Fruit fly (Drosophila melanogaster) whole organism, embryonic: Measurements from ENCODE around the gene MICAL-like.

Source experiments
- Blimp-1 ChIP-seq: fragments of 200-800 bp; sonication (Bioruptor generic); optimal IDR thresholded peaks from 3 replicates; lab custom pipeline; 2018; ENCODE audit warnings: missing biosample characterization, missing genetic modification characterization, mild to moderate bottlenecking, moderate library complexity, missing genetic modification reagents
- CG10274 ChIP-seq: fragments of 200-800 bp; sonication (Bioruptor generic); optimal IDR thresholded peaks from 3 replicates; lab custom pipeline; 2017; ENCODE audit warnings: missing biosample characterization, mild to moderate bottlenecking, missing genetic modification characterization
- CG11723 ChIP-seq: fragments of 200-800 bp; sonication (Bioruptor generic); optimal IDR thresholded peaks from 2 replicates; lab custom pipeline; 2017; ENCODE audit warnings: missing biosample characterization, mild to moderate bottlenecking, missing genetic modification characterization
- CG12391 ChIP-seq: fragments of 200-800 bp; sonication (Bioruptor generic); optimal IDR thresholded peaks from 3 replicates; lab custom pipeline; 2018; ENCODE audit warnings: missing biosample characterization, mild to moderate bottlenecking, missing genetic modification characterization, moderate library complexity
- CG14710 ChIP-seq: fragments of 200-800 bp; sonication (Bioruptor generic); optimal IDR thresholded peaks from 3 replicates; lab custom pipeline; 2019; ENCODE audit warnings: missing biosample characterization, mild to moderate bottlenecking, missing genetic modification characterization, moderate library complexity
- CG1603 ChIP-seq: fragments of 200-800 bp; sonication (Bioruptor generic); optimal IDR thresholded peaks from 2 replicates; lab custom pipeline; 2019; ENCODE audit warnings: missing biosample characterization, mild to moderate bottlenecking, missing genetic modification characterization, moderate library complexity
- CG16813 ChIP-seq: fragments of 200-800 bp; sonication (Bioruptor generic); IDR thresholded peaks from 3 replicates; pipeline ENCODE4 v1.3.6; 2022; ENCODE audit warnings: missing biosample characterization, missing genetic modification characterization; ENCODE audit not compliant: partially characterized antibody
- CG17361 ChIP-seq: fragments of 200-800 bp; sonication (Bioruptor generic); IDR thresholded peaks from 3 replicates; pipeline ENCODE4 v1.3.6; 2022; ENCODE audit warnings: missing biosample characterization, missing genetic modification characterization
- CG17568 ChIP-seq: fragments of 200-800 bp; sonication (Bioruptor generic); optimal IDR thresholded peaks from 2 replicates; lab custom pipeline; 2018; ENCODE audit warnings: missing biosample characterization, mild to moderate bottlenecking, missing genetic modification characterization, moderate library complexity
- CG1792 ChIP-seq: fragments of 200-800 bp; sonication (Bioruptor generic); optimal IDR thresholded peaks from 2 replicates; lab custom pipeline; 2016; ENCODE audit warnings: missing biosample characterization, missing genetic modification characterization
- CG1832 ChIP-seq: fragments of 200-800 bp; sonication (Bioruptor generic); optimal IDR thresholded peaks from 2 replicates; lab custom pipeline; 2017; ENCODE audit warnings: missing biosample characterization, mild to moderate bottlenecking, missing genetic modification characterization, inconsistent platforms
- CG30020 ChIP-seq: fragments of 200-800 bp; optimal IDR thresholded peaks from 2 replicates; lab custom pipeline; 2019; ENCODE audit warnings: missing biosample characterization, mild to moderate bottlenecking, missing genetic modification characterization, moderate library complexity
- CG30403 ChIP-seq: fragments of 200-800 bp; sonication (Bioruptor generic); optimal IDR thresholded peaks from 3 replicates; lab custom pipeline; 2016; ENCODE audit warnings: missing biosample characterization, missing genetic modification characterization
- CG31441 ChIP-seq: fragments of 200-800 bp; sonication (Bioruptor generic); IDR thresholded peaks from 2 replicates; pipeline ENCODE4 v1.3.6; 2022; ENCODE audit warnings: missing biosample characterization, missing genetic modification characterization
- CG33213 ChIP-seq: fragments of 200-800 bp; sonication (Bioruptor generic); optimal IDR thresholded peaks from 3 replicates; lab custom pipeline; 2016; ENCODE audit warnings: missing biosample characterization, missing genetic modification characterization
- CG3407 ChIP-seq: fragments of 200-800 bp; sonication (Bioruptor generic); optimal IDR thresholded peaks from 2 replicates; lab custom pipeline; 2018; ENCODE audit warnings: missing biosample characterization, mild to moderate bottlenecking, missing genetic modification characterization
- CG34376 ChIP-seq: fragments of 200-800 bp; sonication (Bioruptor generic); optimal IDR thresholded peaks from 2 replicates; lab custom pipeline; 2018; ENCODE audit warnings: missing biosample characterization, mild to moderate bottlenecking, missing genetic modification characterization
- CG4404 ChIP-seq: fragments of 200-800 bp; sonication (Bioruptor generic); IDR thresholded peaks from 2 replicates; pipeline ENCODE4 v1.3.6; 2022; ENCODE audit warnings: missing biosample characterization, missing genetic modification characterization
- CG4617 ChIP-seq: fragments of 200-800 bp; sonication (Bioruptor generic); optimal IDR thresholded peaks from 3 replicates; lab custom pipeline; 2016; ENCODE audit warnings: missing biosample characterization, missing genetic modification characterization, borderline replicate concordance
- CG6272 ChIP-seq: fragments of 200-800 bp; sonication (Bioruptor generic); IDR thresholded peaks from 2 replicates; pipeline ENCODE4 v1.3.6; 2022; ENCODE audit warnings: missing biosample characterization, missing genetic modification characterization
- CG6654 ChIP-seq: fragments of 200-800 bp; sonication (Bioruptor generic); optimal IDR thresholded peaks from 2 replicates; lab custom pipeline; 2017; ENCODE audit warnings: missing biosample characterization, mild to moderate bottlenecking, missing genetic modification characterization
- Elba2 ChIP-seq: fragments of 200-800 bp; sonication (Bioruptor generic); optimal IDR thresholded peaks from 3 replicates; lab custom pipeline; 2016; ENCODE audit warnings: missing biosample characterization, missing genetic modification characterization
- HmgD ChIP-seq: fragments of 200-800 bp; sonication (Bioruptor generic); optimal IDR thresholded peaks from 3 replicates; lab custom pipeline; 2016; ENCODE audit warnings: missing biosample characterization, missing genetic modification characterization
- Hmr ChIP-seq: fragments of 200-800 bp; sonication (Bioruptor generic); optimal IDR thresholded peaks from 3 replicates; lab custom pipeline; 2017; ENCODE audit warnings: mild to moderate bottlenecking, missing biosample characterization, missing genetic modification reagents, missing genetic modification characterization
- MBD-R2 ChIP-seq: fragments of 200-800 bp; sonication (Bioruptor generic); IDR thresholded peaks from 2 replicates; pipeline ENCODE4 v1.3.6; 2022; ENCODE audit warnings: missing biosample characterization, missing genetic modification characterization
- MTF-1 ChIP-seq: fragments of 200-800 bp; sonication (Bioruptor generic); optimal IDR thresholded peaks from 2 replicates; lab custom pipeline; 2018; ENCODE audit warnings: missing biosample characterization, mild to moderate bottlenecking, missing genetic modification characterization, borderline replicate concordance
- Myb ChIP-seq: fragments of 200-800 bp; sonication (Bioruptor generic); optimal IDR thresholded peaks from 2 replicates; lab custom pipeline; 2016; ENCODE audit warnings: missing biosample characterization, missing genetic modification characterization
- Ptx1 ChIP-seq: fragments of 200-800 bp; sonication (Bioruptor generic); IDR thresholded peaks from 2 replicates; pipeline ENCODE4 v1.3.6; 2022; ENCODE audit warnings: missing biosample characterization, missing genetic modification characterization
- Sin3A ChIP-seq: fragments of >200 bp; optimal IDR thresholded peaks from 2 replicates; lab custom pipeline; 2018
- Vsx1 ChIP-seq: fragments of 200-800 bp; sonication (Bioruptor generic); optimal IDR thresholded peaks from 2 replicates; lab custom pipeline; 2017; ENCODE audit warnings: missing biosample characterization, mild to moderate bottlenecking, missing genetic modification characterization, missing genetic modification reagents
- ac ChIP-seq: fragments of 200-800 bp; sonication (Bioruptor generic); optimal IDR thresholded peaks from 3 replicates; lab custom pipeline; 2017; ENCODE audit warnings: missing biosample characterization, mild to moderate bottlenecking, missing genetic modification characterization
- bsh ChIP-seq, 2 experiments: fragments of 200-800 bp; sonication (Bioruptor generic); optimal IDR thresholded peaks; 2 replicates each; lab custom pipeline; 2017 to 2018; ENCODE audit warnings: mild to moderate bottlenecking in 2 of 2, missing biosample characterization in 2 of 2, missing genetic modification characterization in 2 of 2, moderate library complexity in 1 of 2
- btn ChIP-seq: fragments of 200-800 bp; sonication (Bioruptor generic); optimal IDR thresholded peaks from 2 replicates; lab custom pipeline; 2016; ENCODE audit warnings: missing biosample characterization, missing genetic modification characterization
- caup ChIP-seq: fragments of 200-800 bp; sonication (Bioruptor generic); optimal IDR thresholded peaks from 3 replicates; lab custom pipeline; 2017; ENCODE audit warnings: missing biosample characterization, mild to moderate bottlenecking, missing genetic modification characterization, moderate library complexity; ENCODE audit not compliant: severe bottlenecking
- crp ChIP-seq, 2 experiments: fragments of 200-800 bp; sonication (Bioruptor generic); optimal IDR thresholded peaks; 2 replicates in 1 of 2; 3 replicates in 1 of 2; lab custom pipeline; 2017; ENCODE audit warnings: missing biosample characterization in 2 of 2, missing genetic modification characterization in 2 of 2, mild to moderate bottlenecking in 1 of 2, moderate library complexity in 1 of 2
- dmrt99B ChIP-seq: fragments of 200-800 bp; sonication (Bioruptor generic); optimal IDR thresholded peaks from 2 replicates; lab custom pipeline; 2018; ENCODE audit warnings: missing biosample characterization, mild to moderate bottlenecking, missing genetic modification characterization, moderate library complexity
- emc ChIP-seq: fragments of 200-800 bp; sonication (Bioruptor generic); optimal IDR thresholded peaks from 2 replicates; lab custom pipeline; 2016; ENCODE audit warnings: missing biosample characterization, missing genetic modification characterization
- eyg ChIP-seq: fragments of 200-800 bp; sonication (Bioruptor generic); optimal IDR thresholded peaks from 3 replicates; lab custom pipeline; 2016; ENCODE audit warnings: missing biosample characterization, missing genetic modification characterization
- gfzf ChIP-seq: fragments of 200-800 bp; sonication (Bioruptor generic); optimal IDR thresholded peaks from 2 replicates; lab custom pipeline; 2016; ENCODE audit warnings: missing biosample characterization, mild to moderate bottlenecking, missing genetic modification characterization, moderate library complexity
- h ChIP-seq: fragments of >200 bp; optimal IDR thresholded peaks from 2 replicates; lab custom pipeline; 2017
- lmd ChIP-seq: fragments of 200-800 bp; sonication (Bioruptor generic); IDR thresholded peaks from 2 replicates; pipeline ENCODE4 v1.3.6; 2022; ENCODE audit warnings: missing biosample characterization, missing genetic modification characterization
- mam ChIP-seq: fragments of 200-800 bp; sonication (Bioruptor generic); optimal IDR thresholded peaks from 3 replicates; lab custom pipeline; 2016; ENCODE audit warnings: missing biosample characterization, missing genetic modification characterization
- nerfin-2 ChIP-seq: fragments of 200-800 bp; sonication (Bioruptor generic); IDR thresholded peaks from 2 replicates; pipeline ENCODE4 v1.3.6; 2022; ENCODE audit warnings: missing biosample characterization, missing genetic modification characterization; ENCODE audit not compliant: partially characterized antibody
- onecut ChIP-seq: fragments of 200-800 bp; sonication (Bioruptor generic); IDR thresholded peaks from 2 replicates; pipeline ENCODE4 v1.3.6; 2022; ENCODE audit warnings: missing biosample characterization, missing genetic modification characterization
- pros ChIP-seq: fragments of 200-800 bp; sonication (Bioruptor generic); optimal IDR thresholded peaks from 3 replicates; lab custom pipeline; 2019; ENCODE audit warnings: missing biosample characterization, mild to moderate bottlenecking, missing genetic modification characterization, moderate library complexity
- psq ChIP-seq: fragments of 200-800 bp; sonication (Bioruptor generic); optimal IDR thresholded peaks from 2 replicates; lab custom pipeline; 2017; ENCODE audit warnings: missing biosample characterization, missing genetic modification characterization
- pzg ChIP-seq: fragments of 200-800 bp; sonication (Bioruptor generic); optimal IDR thresholded peaks from 3 replicates; lab custom pipeline; 2018; ENCODE audit warnings: missing biosample characterization, mild to moderate bottlenecking, missing genetic modification characterization, moderate library complexity
- stwl ChIP-seq: fragments of 200-800 bp; sonication (Bioruptor generic); optimal IDR thresholded peaks from 3 replicates; lab custom pipeline; 2018; ENCODE audit warnings: missing biosample characterization, mild to moderate bottlenecking, missing genetic modification characterization, moderate library complexity
- vfl ChIP-seq: fragments of 200-800 bp; sonication (Bioruptor generic); optimal IDR thresholded peaks from 2 replicates; lab custom pipeline; 2016; ENCODE audit warnings: missing biosample characterization, missing genetic modification characterization
- zf30C ChIP-seq: fragments of 200-800 bp; sonication (Bioruptor generic); optimal IDR thresholded peaks from 3 replicates; lab custom pipeline; 2018; ENCODE audit warnings: missing biosample characterization, mild to moderate bottlenecking, missing genetic modification characterization
- zfh2 ChIP-seq: fragments of 200-800 bp; sonication (Bioruptor generic); optimal IDR thresholded peaks from 2 replicates; lab custom pipeline; 2016; ENCODE audit warnings: missing biosample characterization, missing genetic modification characterization

MICAL-like gene

DNA sequence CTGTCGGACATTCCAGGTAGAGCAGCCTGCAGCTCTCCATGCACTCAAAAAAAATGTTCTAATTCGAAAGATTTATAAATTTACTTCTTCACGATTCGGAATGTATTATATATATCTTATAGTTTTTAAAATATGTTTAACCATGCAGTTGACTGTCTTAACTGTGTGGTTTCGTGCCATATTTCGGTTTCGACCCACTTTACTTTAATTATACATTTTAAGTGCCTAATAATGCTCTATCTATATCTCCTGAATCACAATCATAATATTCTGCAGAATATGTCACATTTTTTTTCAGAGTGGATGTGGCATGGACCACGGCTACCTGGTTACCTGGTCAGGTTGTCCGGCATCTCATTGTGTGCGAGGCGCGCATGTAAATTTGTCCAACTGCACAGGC is 34.5 kb upstream of the MICAL-like start (continued):
- TF ChIP-seq CG30403 (GFP tag; lab: Kevin White, UChicago) (no peak), zfh2 (GFP tag; lab: Kevin White, UChicago) (no peak), vfl (GFP tag; lab: Kevin White, UChicago) (no peak), pzg (no peak), stwl (tag; lab: Kevin White, UChicago) (no peak), CG12391 (tag; lab: Kevin White, UChicago) (peak; percentile 14), h (lab: Kevin White, UChicago) (no peak), CG11723 (no peak), zf30C (GFP tag; lab: Kevin White, UChicago) (peak; percentile 84), lmd (GFP tag; lab: Robert Waterston, UW) (no peak), psq (GFP tag; lab: Kevin White, UChicago) (no peak), CG6272 (GFP tag; lab: Robert Waterston, UW) (no peak), crp (GFP tag; optimal IDR thresholded peaks at IDR 0.05; lab: Kevin White, UChicago) (no peak), Sin3A (no peak), CG10274 (no peak), emc (no peak), gfzf (GFP tag; lab: Kevin White, UChicago) (no peak), CG4617 (no peak), Blimp-1 (GFP tag; lab: Kevin White, UChicago) (no peak), CG6654 (GFP tag; lab: Kevin White, UChicago) (no peak), Myb (no peak), CG1603 (tag; lab: Kevin White, UChicago) (peak; percentile 8), Hmr (GFP tag; lab: Kevin White, UChicago) (no peak), CG1792 (GFP tag; lab: Kevin White, UChicago) (no peak), CG3407 (GFP tag; lab: Kevin White, UChicago) (no peak), MTF-1 (GFP tag; lab: Kevin White, UChicago) (no peak), Vsx1 (no peak), bsh (GFP tag; optimal IDR thresholded peaks at IDR 0.05; lab: Kevin White, UChicago) (no peak), HmgD (GFP tag; lab: Kevin White, UChicago) (no peak), CG33213 (GFP tag; lab: Kevin White, UChicago) (no peak), dmrt99B (tag; lab: Kevin White, UChicago) (no peak), MBD-R2 (GFP tag; lab: Robert Waterston, UW) (no peak), CG17361 (no peak), CG30020 (tag; lab: Kevin White, UChicago) (no peak), CG17568 (GFP tag; lab: Kevin White, UChicago) (no peak), CG31441 (GFP tag; lab: Robert Waterston, UW) (peak; percentile 42), CG14710 (tag; lab: Kevin White, UChicago) (peak; percentile 56), ac (peak; percentile 11), btn (GFP tag; lab: Kevin White, UChicago) (no peak), CG16813 (GFP tag; lab: Robert Waterston, UW) (no peak), CG4404 (GFP tag; lab: Robert Waterston, UW) (no peak), onecut (no peak), Elba2 (GFP tag; lab: Kevin White, UChicago) (peak; percentile 30), nerfin-2 (GFP tag; lab: Robert Waterston, UW) (no peak), CG1832 (GFP tag; lab: Kevin White, UChicago) (no peak), mam (GFP tag; lab: Kevin White, UChicago) (no peak), CG34376 (GFP tag; lab: Kevin White, UChicago) (no peak), Ptx1 (no peak), pros (GFP tag; lab: Kevin White, UChicago) (no peak), eyg (GFP tag; lab: Kevin White, UChicago) (no peak), caup (GFP tag; lab: Kevin White, UChicago) (no peak)
